Fruit fly (Drosophila melanogaster): Measurements from ENCODE around the gene plh.

plh gene

DNA sequence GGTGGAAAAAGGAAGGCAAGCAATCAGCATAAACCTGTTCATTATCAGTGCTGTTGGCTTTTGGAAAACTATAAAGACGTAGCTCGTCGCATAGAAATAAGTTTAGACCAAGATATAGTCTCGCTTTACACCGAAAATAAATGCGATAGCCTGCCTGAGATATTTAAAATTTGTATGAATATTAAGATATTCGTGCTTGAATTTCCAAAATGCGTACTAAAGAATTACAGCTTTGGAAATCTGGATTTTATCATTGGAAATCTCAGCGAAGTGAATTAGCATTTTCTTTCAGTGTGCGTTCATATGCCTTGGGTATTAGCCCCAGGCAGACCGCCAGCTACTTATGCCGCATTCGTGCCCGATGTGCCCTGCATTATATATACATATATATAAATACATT is 678 bp downstream of the plh start (continued):
- peak; percentile 91 for TF ChIP-seq ind (GFP tag; optimal IDR thresholded peaks at IDR 0.05)
- peak; percentile 62 for TF ChIP-seq crc (GFP tag; optimal IDR thresholded peaks at IDR 0.05)
- peak; percentile 68 for TF ChIP-seq CG10565 (GFP tag; optimal IDR thresholded peaks at IDR 0.05)
- TF ChIP-seq NK7.1 (GFP tag; optimal IDR thresholded peaks at IDR 0.05), result peak; percentile 76
- peak; percentile 12 for TF ChIP-seq Hey (tag; optimal IDR thresholded peaks at IDR 0.05)
- TF ChIP-seq mirr (GFP tag; optimal IDR thresholded peaks at IDR 0.05), result no peak
- no peak for TF ChIP-seq br (optimal IDR thresholded peaks at IDR 0.05)
- TF ChIP-seq Nf-YC (tag; optimal IDR thresholded peaks at IDR 0.05), result peak; percentile 73
- TF ChIP-seq bsh (GFP tag; optimal IDR thresholded peaks at IDR 0.05), result peak; percentile 86 to 95
- TF ChIP-seq CG31224 (GFP tag; IDR thresholded peaks at IDR 0.05), result peak; percentile 81
- no peak; the same call in 1 of the 2 replicates for TF ChIP-seq Gsc (GFP tag; IDR thresholded peaks at IDR 0.05)
- no peak for TF ChIP-seq hkb (optimal IDR thresholded peaks at IDR 0.05)
- peak; percentile 96 for TF ChIP-seq hkb (GFP tag; IDR thresholded peaks at IDR 0.05)
- peak; percentile 92 for TF ChIP-seq Fer1 (GFP tag; optimal IDR thresholded peaks at IDR 0.05)
- TF ChIP-seq ttk (GFP tag; IDR thresholded peaks at IDR 0.05), result peak; percentile 91
- peak; percentile 75 for TF ChIP-seq da (GFP tag; optimal IDR thresholded peaks at IDR 0.05)
- TF ChIP-seq ssp (GFP tag; IDR thresholded peaks at IDR 0.05), result peak; percentile 80
- TF ChIP-seq Side (GFP tag; optimal IDR thresholded peaks at IDR 0.05), result peak; percentile 83
- peak; percentile 94 for TF ChIP-seq CG7839 (tag; optimal IDR thresholded peaks at IDR 0.05)
- TF ChIP-seq CG8359 (GFP tag; optimal IDR thresholded peaks at IDR 0.05; ENCODE audit: borderline replicate concordance), result peak; percentile 82
- TF ChIP-seq CG17802 (tag; optimal IDR thresholded peaks at IDR 0.05), result peak; percentile 77
- TF ChIP-seq kni (GFP tag; optimal IDR thresholded peaks at IDR 0.05), result peak; percentile 47
- peak; percentile 82 for TF ChIP-seq gsb (GFP tag; IDR thresholded peaks at IDR 0.05)
- no peak for TF ChIP-seq lbe (GFP tag; optimal IDR thresholded peaks at IDR 0.05)
- TF ChIP-seq CG17328 (GFP tag; IDR thresholded peaks at IDR 0.05), result peak; percentile 94
- peak; percentile 84 for TF ChIP-seq Mes4 (GFP tag; optimal IDR thresholded peaks at IDR 0.05)
- TF ChIP-seq wor (GFP tag; IDR thresholded peaks at IDR 0.05), result peak; percentile 87
- peak; percentile 87 for TF ChIP-seq nau (GFP tag; optimal IDR thresholded peaks at IDR 0.05)
- peak; percentile 86 for TF ChIP-seq bab2 (GFP tag; optimal IDR thresholded peaks at IDR 0.05)
- peak; percentile 81 for TF ChIP-seq sens-2 (GFP tag; IDR thresholded peaks at IDR 0.05)
- no peak for TF ChIP-seq pfk (GFP tag; optimal IDR thresholded peaks at IDR 0.05)
- peak; percentile 85 for TF ChIP-seq CG14050 (GFP tag; IDR thresholded peaks at IDR 0.05)
- peak; percentile 85 for TF ChIP-seq salm (tag; optimal IDR thresholded peaks at IDR 0.05)
- TF ChIP-seq CG16779 (GFP tag; IDR thresholded peaks at IDR 0.05), result peak; percentile 72; the same call in 1 of the 2 replicates
- TF ChIP-seq CG9932 (GFP tag; IDR thresholded peaks at IDR 0.05), result peak; percentile 66
- peak; percentile 88 for TF ChIP-seq org-1 (GFP tag; optimal IDR thresholded peaks at IDR 0.05)
- TF ChIP-seq CG1602 (GFP tag; optimal IDR thresholded peaks at IDR 0.05), result peak; percentile 89
- peak; percentile 92 for TF ChIP-seq lab (GFP tag; optimal IDR thresholded peaks at IDR 0.05)
- TF ChIP-seq Fer2 (tag; optimal IDR thresholded peaks at IDR 0.05), result peak; percentile 78
- peak; percentile 27 for TF ChIP-seq CG17912 (GFP tag; optimal IDR thresholded peaks at IDR 0.05)
- peak; percentile 74 for TF ChIP-seq CG16815 (GFP tag; optimal IDR thresholded peaks at IDR 0.05)
- TF ChIP-seq luna (GFP tag; optimal IDR thresholded peaks at IDR 0.05), result peak; percentile 55
- peak; percentile 93 for TF ChIP-seq CoRest (tag; optimal IDR thresholded peaks at IDR 0.05)
- peak; percentile 65 for TF ChIP-seq CG3163 (GFP tag; optimal IDR thresholded peaks at IDR 0.05)
- peak; percentile 85 for TF ChIP-seq CG10654 (GFP tag; optimal IDR thresholded peaks at IDR 0.05)
- TF ChIP-seq CTCF (GFP tag; optimal IDR thresholded peaks at IDR 0.05), result peak; percentile 53
- TF ChIP-seq Hr51 (GFP tag; optimal IDR thresholded peaks at IDR 0.05), result peak; percentile 72 to 94
- TF ChIP-seq onecut (GFP tag; IDR thresholded peaks at IDR 0.05), result peak; percentile 88
- TF ChIP-seq p53 (GFP tag; optimal IDR thresholded peaks at IDR 0.05), result peak; percentile 46
- TF ChIP-seq insv (GFP tag; optimal IDR thresholded peaks at IDR 0.05), result peak in 1 of 2 experiments; percentile 22
- no peak for TF ChIP-seq CkIIα-i1 (GFP tag; IDR thresholded peaks at IDR 0.05)
- peak; percentile 94 for TF ChIP-seq nmo (GFP tag; optimal IDR thresholded peaks at IDR 0.05)
